Worm (Caenorhabditis elegans): ENCODE results near the gene F17E9.18.

The F17E9.18 gene

ce11 chrIV:8379278-8379677 lies 32.3 kb upstream of the F17E9.18 start, which contains the start of gene nap-1 (continued):
- TF ChIP-seq unc-55 (GFP tag; optimal IDR thresholded peaks at IDR 0.05) (peak; percentile 95), lin-13 (GFP tag; optimal IDR thresholded peaks at IDR 0.05) (peak; percentile 63), unc-39 (tag; optimal IDR thresholded peaks at IDR 0.05) (no peak), ztf-1 (GFP tag; conservative IDR thresholded peaks at IDR 0.05) (no peak), nhr-237 (tag; optimal IDR thresholded peaks at IDR 0.05) (no peak), nhr-6 (tag; optimal IDR thresholded peaks at IDR 0.05) (no peak), peb-1 (tag; optimal IDR thresholded peaks at IDR 0.05) (no peak), fos-1 (tag; optimal IDR thresholded peaks at IDR 0.05) (peak; percentile 61), blmp-1 (tag; optimal IDR thresholded peaks at IDR 0.05; ENCODE audit: insufficient read depth) (no peak), lsy-2 (tag; optimal IDR thresholded peaks at IDR 0.05) (peak; percentile 63 to 90), ceh-16 (tag; optimal IDR thresholded peaks at IDR 0.05) (no peak)

- TF ChIP-seq sma-3 (GFP tag; optimal IDR thresholded peaks at IDR 0.05) = no peak
- no peak for TF ChIP-seq egl-27 (tag; optimal IDR thresholded peaks at IDR 0.05)
- TF ChIP-seq nhr-11 (tag; optimal IDR thresholded peaks at IDR 0.05) = no peak
- no peak for TF ChIP-seq nhr-25 (tag; optimal IDR thresholded peaks at IDR 0.05)
- no peak for TF ChIP-seq lin-11 (tag; optimal IDR thresholded peaks at IDR 0.05)
- no peak for TF ChIP-seq nhr-21 (tag; optimal IDR thresholded peaks at IDR 0.05)
- TF ChIP-seq lin-13 (GFP tag; optimal IDR thresholded peaks at IDR 0.05) = no peak
- TF ChIP-seq ZK546.5 (tag; optimal IDR thresholded peaks at IDR 0.05) = no peak
- no peak for TF ChIP-seq blmp-1 (tag; optimal IDR thresholded peaks at IDR 0.05; ENCODE audit: insufficient read depth)
These were observed 31.3 kb upstream of the F17E9.18 start for ce11 chrIV:8378280-8378679.

ce11 chrIV:8377501-8377900 lies 30.6 kb upstream of the F17E9.18 start, which contains the start of gene D2096.7:
D2096.7 (minus strand) TSS chrIV:8377630.
- peak; percentile 3 for TF ChIP-seq Y55F3AM.14 (GFP tag; optimal IDR thresholded peaks at IDR 0.05)
- no peak for TF ChIP-seq nhr-23 (tag; optimal IDR thresholded peaks at IDR 0.05)
- peak; percentile 20 for TF ChIP-seq crh-2 (tag; optimal IDR thresholded peaks at IDR 0.05)

DNA sequence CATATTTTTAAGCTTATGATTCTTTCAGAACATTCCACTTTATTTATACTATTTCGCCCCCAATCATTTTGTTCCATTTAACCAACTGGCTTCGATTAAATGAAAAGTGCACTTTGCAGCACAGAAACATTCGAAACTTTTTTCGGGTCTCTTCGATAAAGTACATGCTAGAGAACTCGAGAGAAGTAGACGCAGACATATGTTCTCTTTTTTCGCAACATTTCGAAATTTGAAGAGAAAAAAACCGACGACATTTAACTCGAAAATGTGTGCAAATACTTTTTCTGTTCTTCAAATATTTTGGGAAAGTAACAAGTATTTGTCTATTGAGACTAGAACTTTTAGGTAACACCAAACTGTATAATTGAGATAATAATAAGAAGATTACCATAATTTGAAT lies 30.0 kb upstream of the F17E9.18 start:
- TF ChIP-seq crh-2 (tag; optimal IDR thresholded peaks at IDR 0.05) (peak; percentile 46), nhr-21 (tag; optimal IDR thresholded peaks at IDR 0.05) (no peak), nhr-77 (tag; optimal IDR thresholded peaks at IDR 0.05) (no peak), nhr-23 (tag; optimal IDR thresholded peaks at IDR 0.05) (no peak), nhr-237 (tag; optimal IDR thresholded peaks at IDR 0.05) (no peak), nhr-6 (tag; optimal IDR thresholded peaks at IDR 0.05) (no peak), egl-27 (tag; optimal IDR thresholded peaks at IDR 0.05) (no peak), elt-1 (tag; optimal IDR thresholded peaks at IDR 0.05) (no peak), lin-13 (GFP tag; optimal IDR thresholded peaks at IDR 0.05) (no peak), aly-2 (tag; optimal IDR thresholded peaks at IDR 0.05) (no peak), C34F6.9 (tag; optimal IDR thresholded peaks at IDR 0.05) (peak; percentile 84), alr-1 (tag; optimal IDR thresholded peaks at IDR 0.05) (no peak), fos-1 (tag; optimal IDR thresholded peaks at IDR 0.05) (peak; percentile 43), ZK546.5 (tag; optimal IDR thresholded peaks at IDR 0.05) (no peak), nhr-129 (tag; optimal IDR thresholded peaks at IDR 0.05) (peak; percentile 81), elt-3 (tag; optimal IDR thresholded peaks at IDR 0.05) (no peak), gmeb-1 (tag; optimal IDR thresholded peaks at IDR 0.05) (no peak), unc-55 (GFP tag; optimal IDR thresholded peaks at IDR 0.05) (peak; percentile 41), nhr-25 (tag; optimal IDR thresholded peaks at IDR 0.05) (no peak), skn-1 (tag; optimal IDR thresholded peaks at IDR 0.05) (no peak), unc-62 (GFP tag; optimal IDR thresholded peaks at IDR 0.05) (no peak), nhr-11 (tag; optimal IDR thresholded peaks at IDR 0.05) (no peak), ceh-16 (tag; optimal IDR thresholded peaks at IDR 0.05) (no peak), mab-5 (tag; optimal IDR thresholded peaks at IDR 0.05) (no peak), sma-9 (GFP tag; optimal IDR thresholded peaks at IDR 0.05) (no peak), sma-9 (tag; optimal IDR thresholded peaks at IDR 0.05) (no peak), blmp-1 (tag; optimal IDR thresholded peaks at IDR 0.05; ENCODE audit: insufficient read depth) (no peak)

- TF ChIP-seq R02D3.7 (tag; optimal IDR thresholded peaks at IDR 0.05) (peak; percentile 15), ZK546.5 (tag; optimal IDR thresholded peaks at IDR 0.05) (no peak), egl-27 (tag; optimal IDR thresholded peaks at IDR 0.05) (peak; percentile 59), lsy-2 (tag; optimal IDR thresholded peaks at IDR 0.05) (peak; percentile 54 to 82), nhr-10 (tag; optimal IDR thresholded peaks at IDR 0.05) (no peak), nhr-129 (tag; optimal IDR thresholded peaks at IDR 0.05) (peak; percentile 96), ama-1 (optimal IDR thresholded peaks at IDR 0.05) (no peak), skn-1 (tag; optimal IDR thresholded peaks at IDR 0.05) (no peak), ceh-16 (tag; optimal IDR thresholded peaks at IDR 0.05) (peak; percentile 9), unc-39 (tag; optimal IDR thresholded peaks at IDR 0.05) (no peak), Y55F3AM.14 (GFP tag; optimal IDR thresholded peaks at IDR 0.05) (peak; percentile 68), F13H6.1 (tag; optimal IDR thresholded peaks at IDR 0.05) (peak; percentile 74), nhr-6 (tag; optimal IDR thresholded peaks at IDR 0.05) (peak; percentile 74), sem-4 (tag; optimal IDR thresholded peaks at IDR 0.05) (peak; percentile 21), aly-2 (tag; optimal IDR thresholded peaks at IDR 0.05) (no peak), nhr-23 (tag; optimal IDR thresholded peaks at IDR 0.05) (no peak), peb-1 (tag; optimal IDR thresholded peaks at IDR 0.05) (no peak), dmd-4 (tag; optimal IDR thresholded peaks at IDR 0.05) (no peak), sma-3 (GFP tag; optimal IDR thresholded peaks at IDR 0.05) (peak; percentile 81), unc-55 (GFP tag; optimal IDR thresholded peaks at IDR 0.05) (no peak), unc-62 (GFP tag; optimal IDR thresholded peaks at IDR 0.05) (no peak), nhr-25 (tag; optimal IDR thresholded peaks at IDR 0.05) (no peak), alr-1 (tag; optimal IDR thresholded peaks at IDR 0.05) (no peak), mdl-1 (tag; optimal IDR thresholded peaks at IDR 0.05) (no peak), elt-1 (tag; optimal IDR thresholded peaks at IDR 0.05) (no peak), nhr-237 (tag; optimal IDR thresholded peaks at IDR 0.05) (no peak), snpc-4 (tag; optimal IDR thresholded peaks at IDR 0.05) (peak; percentile 71), mab-5 (tag; optimal IDR thresholded peaks at IDR 0.05) (peak; percentile 32), crh-2 (tag; optimal IDR thresholded peaks at IDR 0.05) (peak; percentile 85)
These were observed 28.4 kb upstream of the F17E9.18 start for ce11 chrIV:8375381-8375780.

Data from whole organism, L2 larva.